Worm (Caenorhabditis elegans) whole organism, L4 larva: ENCODE results near the gene Y7A5A.24.

Experiments used
- F26F4.8 ChIP-seq: fragments of 200-800 bp; sonication (Bioruptor generic); conservative IDR thresholded peaks from 2 replicates; pipeline ENCODE4 v1.3.6; 2022; ENCODE audit warnings: missing genetic modification characterization, missing compliant biosample characterization
- F44E2.7 ChIP-seq: fragments of 200-800 bp; sonication (Bioruptor generic); IDR thresholded peaks from 2 replicates; pipeline ENCODE4 v2.1.2; 2022; ENCODE audit warnings: missing genetic modification characterization, missing compliant biosample characterization
- F49E8.2 ChIP-seq: sonication (generic microtip); optimal IDR thresholded peaks from 2 replicates; lab custom pipeline; 2016; ENCODE audit warnings: missing compliant biosample characterization, mild to moderate bottlenecking, missing genetic modification characterization, borderline replicate concordance
- R02D3.7 ChIP-seq: fragments of 150-350 bp; sonication (generic microtip); optimal IDR thresholded peaks from 3 replicates; lab custom pipeline; 2014; ENCODE audit warnings: missing biosample characterization, missing genetic modification characterization
- Y105C5A.15 ChIP-seq: fragments of 200-800 bp; sonication (Bioruptor generic); IDR thresholded peaks from 2 replicates; pipeline ENCODE4 v1.3.6; 2022; ENCODE audit warnings: missing genetic modification characterization, missing compliant biosample characterization
- Y48G9A.11 ChIP-seq: fragments of 200-800 bp; sonication (Bioruptor generic); IDR thresholded peaks from 2 replicates; pipeline ENCODE4 v1.3.6; 2022; ENCODE audit warnings: missing genetic modification reagents, missing genetic modification characterization, missing compliant biosample characterization
- Y5F2A.4 ChIP-seq: fragments of 200-800 bp; sonication (Bioruptor generic); optimal IDR thresholded peaks from 2 replicates; lab custom pipeline; 2018; ENCODE audit warnings: mild to moderate bottlenecking, missing genetic modification characterization, missing compliant biosample characterization
- Y75B8A.6 ChIP-seq: fragments of 200-800 bp; sonication (Bioruptor generic); IDR thresholded peaks from 2 replicates; pipeline ENCODE4 v1.3.6; 2022; ENCODE audit warnings: missing genetic modification reagents, missing genetic modification characterization, missing compliant biosample characterization
- ama-1 ChIP-seq: fragments of 150-350 bp; optimal IDR thresholded peaks from 2 replicates; lab custom pipeline; 2014; ENCODE audit warnings: inconsistent platforms, mixed read lengths
- arid-1 ChIP-seq: fragments of 200-800 bp; sonication (Bioruptor generic); conservative IDR thresholded peaks from 2 replicates; pipeline ENCODE4 v1.3.6; 2022; ENCODE audit warnings: missing genetic modification reagents, missing genetic modification characterization, missing compliant biosample characterization
- ceh-20 ChIP-seq: fragments of 200-800 bp; sonication (Bioruptor generic); IDR thresholded peaks from 2 replicates; pipeline ENCODE4 v1.3.6; 2022; ENCODE audit warnings: missing genetic modification reagents, missing genetic modification characterization, missing compliant biosample characterization
- ceh-28 ChIP-seq: fragments of 150-350 bp; optimal IDR thresholded peaks from 2 replicates; lab custom pipeline; 2014; ENCODE audit warnings: missing biosample characterization, missing genetic modification reagents, missing genetic modification characterization
- ceh-32 ChIP-seq: sonication (generic microtip); optimal IDR thresholded peaks from 2 replicates; lab custom pipeline; 2016; ENCODE audit warnings: mild to moderate bottlenecking, missing genetic modification characterization, missing compliant biosample characterization; ENCODE audit not compliant: poor library complexity
- ceh-62 ChIP-seq: sonication (generic microtip); optimal IDR thresholded peaks from 2 replicates; lab custom pipeline; 2017; ENCODE audit warnings: missing biosample characterization, missing genetic modification characterization
- ceh-82 ChIP-seq: sonication (generic microtip); optimal IDR thresholded peaks from 2 replicates; lab custom pipeline; 2017; ENCODE audit warnings: missing biosample characterization, missing genetic modification characterization
- cey-2 ChIP-seq: sonication (generic microtip); optimal IDR thresholded peaks from 3 replicates; lab custom pipeline; 2017; ENCODE audit warnings: missing genetic modification characterization, mild to moderate bottlenecking, missing compliant biosample characterization, antibody characterized with exemption, borderline replicate concordance; ENCODE audit not compliant: insufficient read depth
- daf-12 ChIP-seq: fragments of 150-350 bp; optimal IDR thresholded peaks from 2 replicates; lab custom pipeline; 2014; ENCODE audit warnings: missing biosample characterization, missing genetic modification reagents, missing genetic modification characterization
- daf-16 ChIP-seq, 3 experiments: sonication (generic microtip); optimal IDR thresholded peaks; 2 replicates each; lab custom pipeline; 2016 to 2017; ENCODE audit warnings: missing genetic modification characterization in 3 of 3, missing genetic modification reagents in 3 of 3, mild to moderate bottlenecking in 2 of 3, missing compliant biosample characterization in 2 of 3, missing biosample characterization in 1 of 3, moderate library complexity in 1 of 3
- daf-19 ChIP-seq: fragments of 200-800 bp; sonication (Bioruptor generic); conservative IDR thresholded peaks from 2 replicates; pipeline ENCODE4 v1.3.6; 2022; ENCODE audit warnings: missing genetic modification characterization, missing compliant biosample characterization
- daf-8 ChIP-seq: fragments of 200-800 bp; sonication (Bioruptor generic); IDR thresholded peaks from 2 replicates; pipeline ENCODE4 v1.3.6; 2022; ENCODE audit warnings: missing genetic modification characterization, missing compliant biosample characterization
- dmd-8 ChIP-seq: fragments of 200-800 bp; sonication (Bioruptor generic); IDR thresholded peaks from 2 replicates; pipeline ENCODE4 v1.3.6; 2022; ENCODE audit warnings: missing genetic modification characterization, missing compliant biosample characterization
- fos-1 ChIP-seq: fragments of 150-350 bp; optimal IDR thresholded peaks from 2 replicates; lab custom pipeline; 2014; ENCODE audit warnings: missing biosample characterization, missing genetic modification characterization
- hlh-30 ChIP-seq: sonication (generic microtip); optimal IDR thresholded peaks from 2 replicates; lab custom pipeline; 2017; ENCODE audit warnings: antibody characterized with exemption, mild to moderate bottlenecking, missing genetic modification characterization, missing compliant biosample characterization; ENCODE audit not compliant: insufficient read depth
- jun-1 ChIP-seq: fragments of 150-350 bp; optimal IDR thresholded peaks from 2 replicates; lab custom pipeline; 2014; ENCODE audit warnings: missing biosample characterization, missing genetic modification reagents, missing genetic modification characterization
- lim-7 ChIP-seq: fragments of 200-800 bp; sonication (Bioruptor generic); IDR thresholded peaks from 2 replicates; pipeline ENCODE4 v1.3.6; 2022; ENCODE audit warnings: missing genetic modification characterization, missing compliant biosample characterization
- lin-1 ChIP-seq: fragments of 200-800 bp; sonication (Bioruptor generic); IDR thresholded peaks from 2 replicates; pipeline ENCODE4 v1.3.6; 2022; ENCODE audit warnings: missing genetic modification reagents, missing genetic modification characterization, missing compliant biosample characterization
- lin-13 ChIP-seq: fragments of 150-350 bp; optimal IDR thresholded peaks from 2 replicates; lab custom pipeline; 2014; ENCODE audit warnings: missing biosample characterization, missing genetic modification reagents, missing genetic modification characterization
- lin-15B ChIP-seq: fragments of 150-350 bp; sonication (generic microtip); optimal IDR thresholded peaks from 3 replicates; lab custom pipeline; 2014; ENCODE audit warnings: missing biosample characterization, missing genetic modification characterization
- lin-29 ChIP-seq: fragments of 200-800 bp; sonication (Bioruptor generic); IDR thresholded peaks from 2 replicates; pipeline ENCODE4 v1.3.6; 2022; ENCODE audit warnings: missing genetic modification reagents, missing genetic modification characterization, missing compliant biosample characterization
- lin-39 ChIP-seq: fragments of 150-350 bp; optimal IDR thresholded peaks from 2 replicates; lab custom pipeline; 2014; ENCODE audit warnings: missing biosample characterization, missing genetic modification reagents, missing genetic modification characterization
- lir-3 ChIP-seq: sonication (generic microtip); optimal IDR thresholded peaks from 2 replicates; lab custom pipeline; 2016; ENCODE audit warnings: mild to moderate bottlenecking, missing genetic modification characterization, missing compliant biosample characterization
- lsy-2 ChIP-seq, 2 experiments: fragments of 150-350 bp in 1 of 2; sonication (generic microtip) in 1 of 2; optimal IDR thresholded peaks; 2 replicates each; lab custom pipeline; 2014 to 2017; ENCODE audit warnings: missing biosample characterization in 2 of 2, missing genetic modification characterization in 2 of 2
- madf-5 ChIP-seq, 2 experiments: fragments of 200-800 bp; sonication (Bioruptor generic); IDR thresholded peaks; 2 replicates each; pipeline ENCODE4 v1.3.6; 2022; ENCODE audit warnings: missing compliant biosample characterization in 2 of 2, missing genetic modification characterization in 2 of 2
- mep-1 ChIP-seq: fragments of 150-350 bp; sonication (generic microtip); optimal IDR thresholded peaks from 3 replicates; lab custom pipeline; 2014; ENCODE audit warnings: missing biosample characterization, missing genetic modification characterization
- mxl-2 ChIP-seq: fragments of 200-800 bp; sonication (Bioruptor generic); conservative IDR thresholded peaks from 2 replicates; pipeline ENCODE4 v1.3.6; 2022; ENCODE audit warnings: missing genetic modification reagents, missing genetic modification characterization, missing compliant biosample characterization
- nhr-102 ChIP-seq: sonication (generic microtip); optimal IDR thresholded peaks from 2 replicates; lab custom pipeline; 2016; ENCODE audit warnings: mild to moderate bottlenecking, missing genetic modification characterization, moderate library complexity, missing compliant biosample characterization
- nhr-11 ChIP-seq: fragments of 150-350 bp; optimal IDR thresholded peaks from 2 replicates; lab custom pipeline; 2014; ENCODE audit warnings: missing biosample characterization, missing genetic modification characterization
- nhr-111 ChIP-seq: fragments of 200-800 bp; sonication (Bioruptor generic); optimal IDR thresholded peaks from 2 replicates; lab custom pipeline; 2018; ENCODE audit warnings: mild to moderate bottlenecking, missing genetic modification characterization, missing compliant biosample characterization
- nhr-28 ChIP-seq: fragments of 150-350 bp; optimal IDR thresholded peaks from 2 replicates; lab custom pipeline; 2014; ENCODE audit warnings: missing biosample characterization, missing genetic modification characterization
- nhr-48 ChIP-seq: sonication (generic microtip); optimal IDR thresholded peaks from 2 replicates; lab custom pipeline; 2016; ENCODE audit warnings: mild to moderate bottlenecking, missing genetic modification characterization, missing compliant biosample characterization
- nhr-6 ChIP-seq: fragments of 150-350 bp; optimal IDR thresholded peaks from 2 replicates; lab custom pipeline; 2014; ENCODE audit warnings: missing biosample characterization, missing genetic modification characterization
- nhr-76 ChIP-seq: fragments of 150-350 bp; optimal IDR thresholded peaks from 2 replicates; lab custom pipeline; 2014; ENCODE audit warnings: missing biosample characterization, missing genetic modification characterization
- nhr-77 ChIP-seq: fragments of 150-350 bp; optimal IDR thresholded peaks from 2 replicates; lab custom pipeline; 2014; ENCODE audit warnings: missing biosample characterization, missing genetic modification characterization
- pha-4 ChIP-seq, 2 experiments: fragments of 150-350 bp in 1 of 2; fragments of 200-800 bp in 1 of 2; sonication (Bioruptor generic) in 1 of 2; IDR thresholded peaks in 1 of 2; optimal IDR thresholded peaks in 1 of 2; 2 replicates each; pipeline versions ENCODE4 v1.3.6 to Lab custom; 2014 to 2022; ENCODE audit warnings: missing genetic modification characterization in 2 of 2, missing genetic modification reagents in 2 of 2, missing biosample characterization in 1 of 2, missing compliant biosample characterization in 1 of 2
- pqm-1 ChIP-seq: sonication (generic microtip); optimal IDR thresholded peaks from 2 replicates; lab custom pipeline; 2017; ENCODE audit warnings: missing biosample characterization, missing genetic modification characterization
- sdz-12 ChIP-seq: fragments of 200-800 bp; sonication (Bioruptor generic); optimal IDR thresholded peaks from 2 replicates; lab custom pipeline; 2018; ENCODE audit warnings: mild to moderate bottlenecking, missing genetic modification characterization, missing compliant biosample characterization
- snpc-1.2 ChIP-seq: fragments of 200-800 bp; sonication (Bioruptor generic); IDR thresholded peaks from 2 replicates; pipeline ENCODE4 v1.3.6; 2022; ENCODE audit warnings: missing genetic modification reagents, missing genetic modification characterization, missing compliant biosample characterization
- tag-97 ChIP-seq: fragments of 200-800 bp; sonication (Bioruptor generic); IDR thresholded peaks from 2 replicates; pipeline ENCODE4 v1.3.6; 2022; ENCODE audit warnings: missing genetic modification characterization, missing compliant biosample characterization
- zip-11 ChIP-seq: fragments of 200-800 bp; sonication (Bioruptor generic); IDR thresholded peaks from 2 replicates; pipeline ENCODE4 v1.3.6; 2022; ENCODE audit warnings: missing genetic modification characterization, missing compliant biosample characterization
- ztf-7 ChIP-seq: fragments of 150-350 bp; optimal IDR thresholded peaks from 2 replicates; lab custom pipeline; 2014; ENCODE audit warnings: missing biosample characterization, missing genetic modification characterization

The Y7A5A.24 gene

ce11 chrX:15741852-15742251, 40.1 kb downstream of the Y7A5A.24 start:
- TF ChIP-seq F26F4.8 (GFP tag; lab: Robert Waterston, UW) (peak; percentile 76; the same call in 1 of the 2 replicates), ceh-32 (tag; lab: Kevin White, UChicago) (no peak), lin-1 (GFP tag; lab: Robert Waterston, UW) (peak; percentile 58; the same call in 1 of the 2 replicates), cey-2 (tag; lab: Kevin White, UChicago) (no peak), nhr-76 (no peak), snpc-1.2 (GFP tag; lab: Robert Waterston, UW) (peak; percentile 89), madf-5 (GFP tag; IDR thresholded peaks at IDR 0.05; lab: Robert Waterston, UW) (peak; percentile 82 to 84; a peak in 3 of 4 replicates), lin-29 (GFP tag; lab: Robert Waterston, UW) (peak; percentile 45; the same call in 1 of the 2 replicates), hlh-30 (peak; percentile 68), nhr-6 (tag; lab: Kevin White, UChicago) (peak; percentile 8), daf-16 (GFP tag; optimal IDR thresholded peaks at IDR 0.05; lab: Kevin White, UChicago) (peak; percentile 35 to 78), daf-16 (tag; optimal IDR thresholded peaks at IDR 0.05; lab: Kevin White, UChicago) (peak; percentile 75), dmd-8 (GFP tag; lab: Robert Waterston, UW) (peak; percentile 94), nhr-111 (peak; percentile 84), Y5F2A.4 (GFP tag; lab: Kevin White, UChicago) (peak; percentile 50), nhr-11 (tag; lab: Kevin White, UChicago) (peak; percentile 30), daf-8 (peak; percentile 81; the same call in 1 of the 2 replicates), nhr-102 (tag; lab: Kevin White, UChicago) (peak; percentile 68), mxl-2 (GFP tag; lab: Robert Waterston, UW) (peak; percentile 70), pqm-1 (no peak), arid-1 (GFP tag; lab: Robert Waterston, UW) (peak; percentile 92), ceh-20 (GFP tag; lab: Robert Waterston, UW) (peak; percentile 84), lin-39 (tag; lab: Kevin White, UChicago) (no peak), tag-97 (GFP tag; lab: Robert Waterston, UW) (no peak), ztf-7 (peak; percentile 31), daf-19 (GFP tag; lab: Robert Waterston, UW) (no peak), F44E2.7 (peak; percentile 62; the same call in 1 of the 2 replicates), ceh-28 (tag; lab: Kevin White, UChicago) (no peak), daf-12 (tag; lab: Kevin White, UChicago) (no peak), nhr-77 (peak; percentile 48), zip-11 (no peak), Y48G9A.11 (GFP tag; lab: Robert Waterston, UW) (peak; percentile 67), lin-15B (tag; lab: Kevin White, UChicago) (peak; percentile 82), Y75B8A.6 (GFP tag; lab: Robert Waterston, UW) (0 out of 2 replicates have a peak, but pooled peaks have one; percentile 67), R02D3.7 (tag; lab: Kevin White, UChicago) (no peak), nhr-28 (tag; lab: Kevin White, UChicago) (peak; percentile 39), fos-1 (tag; lab: Kevin White, UChicago) (no peak), Y105C5A.15 (GFP tag; lab: Robert Waterston, UW) (peak; percentile 86), nhr-48 (tag; lab: Kevin White, UChicago) (peak; percentile 41), lsy-2 (tag; optimal IDR thresholded peaks at IDR 0.05; lab: Kevin White, UChicago) (no peak), ama-1 (lab: Kevin White, UChicago) (no peak), F49E8.2 (tag; lab: Kevin White, UChicago) (peak; percentile 54), lir-3 (tag; lab: Kevin White, UChicago) (peak; percentile 41), lim-7 (GFP tag; lab: Robert Waterston, UW) (peak; percentile 88), ceh-82 (no peak), mep-1 (tag; lab: Kevin White, UChicago) (peak; percentile 84), sdz-12 (GFP tag; lab: Kevin White, UChicago) (no peak), jun-1 (tag; lab: Kevin White, UChicago) (peak; percentile 43), lin-13 (no peak), pha-4 (GFP tag; IDR thresholded peaks at IDR 0.05; lab: Robert Waterston, UW) (peak; percentile 94), pha-4 (tag; optimal IDR thresholded peaks at IDR 0.05; lab: Kevin White, UChicago) (no peak), ceh-62 (tag; lab: Kevin White, UChicago) (no peak)
